Worm (Caenorhabditis elegans) whole organism, midembryonic: Measurements from ENCODE around the gene gst-28.

Experiments
- T22C8.4 ChIP-seq: fragments of 200-800 bp; sonication (Bioruptor generic); IDR thresholded peaks from 2 replicates; pipeline ENCODE4 v1.3.6; 2022; ENCODE audit warnings: missing genetic modification characterization, missing compliant biosample characterization
- cog-1 ChIP-seq: sonication (generic microtip); optimal IDR thresholded peaks from 2 replicates; lab custom pipeline; 2016; ENCODE audit warnings: missing genetic modification characterization, missing compliant biosample characterization
- flt-1 ChIP-seq: fragments of 200-800 bp; sonication (Bioruptor generic); IDR thresholded peaks from 2 replicates; pipeline ENCODE4 v1.3.6; 2022; ENCODE audit warnings: missing genetic modification characterization, missing compliant biosample characterization
- med-1 ChIP-seq: sonication (generic microtip); optimal IDR thresholded peaks from 2 replicates; lab custom pipeline; 2017; ENCODE audit warnings: missing genetic modification characterization, mild to moderate bottlenecking, missing compliant biosample characterization, antibody characterized with exemption, missing genetic modification reagents; ENCODE audit not compliant: insufficient read depth
- ztf-23 ChIP-seq: fragments of 200-800 bp; sonication (Bioruptor generic); IDR thresholded peaks from 2 replicates; pipeline ENCODE4 v1.3.6; 2022; ENCODE audit warnings: missing genetic modification reagents, missing genetic modification characterization, missing compliant biosample characterization
- ztf-29 ChIP-seq: fragments of 200-800 bp; sonication (Bioruptor generic); IDR thresholded peaks from 2 replicates; pipeline ENCODE4 v1.3.6; 2022; ENCODE audit warnings: missing genetic modification reagents, missing genetic modification characterization, missing compliant biosample characterization

DNA sequence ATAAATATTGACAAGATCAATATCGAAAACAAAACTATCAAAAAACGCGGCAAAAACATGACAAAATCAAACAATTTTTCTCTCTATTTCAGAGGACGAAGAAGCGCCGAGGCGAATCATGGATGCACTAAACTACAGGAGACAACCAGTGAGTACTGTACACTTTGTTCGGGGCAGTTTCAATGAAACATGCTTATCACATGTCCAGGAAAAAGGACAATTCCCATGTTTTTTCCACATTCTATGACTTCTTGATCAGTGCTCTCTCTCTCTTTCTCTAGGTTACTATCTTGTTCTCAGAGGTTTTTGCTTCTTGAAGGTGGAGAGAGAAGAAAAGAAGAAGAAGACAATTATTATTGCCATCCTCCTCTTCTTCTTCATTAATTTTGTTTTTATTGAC, 30.1 kb upstream of the gst-28 start:
- TF ChIP-seq cog-1 (tag; lab: Kevin White, UChicago) (no peak), T22C8.4 (GFP tag; lab: Robert Waterston, UW) (no peak), ztf-23 (no peak), ztf-29 (GFP tag; lab: Robert Waterston, UW) (no peak), flt-1 (no peak), med-1 (no peak)
